Worm (Caenorhabditis elegans) whole organism, young adult: ENCODE results near the gene T04F8.2.

Experiments used
- B0035.1 ChIP-seq: sonication (generic microtip); optimal IDR thresholded peaks from 2 replicates; lab custom pipeline; 2016; ENCODE audit warnings: missing genetic modification characterization, mild to moderate bottlenecking, missing compliant biosample characterization, missing genotype, missing genetic modification reagents
- F23B12.7 ChIP-seq: sonication (generic microtip); optimal IDR thresholded peaks from 2 replicates; lab custom pipeline; 2017; ENCODE audit warnings: missing genetic modification characterization, mild to moderate bottlenecking, missing compliant biosample characterization, antibody characterized with exemption, moderate library complexity; ENCODE audit not compliant: insufficient read depth
- F33H1.4 ChIP-seq: fragments of 200-800 bp; sonication (Bioruptor generic); IDR thresholded peaks from 2 replicates; pipeline ENCODE4 v1.3.6; 2022; ENCODE audit warnings: missing genetic modification reagents, missing genetic modification characterization, missing compliant biosample characterization
- F52B5.7 ChIP-seq: sonication (generic microtip); optimal IDR thresholded peaks from 2 replicates; lab custom pipeline; 2016; ENCODE audit warnings: mild to moderate bottlenecking, missing genetic modification characterization, missing compliant biosample characterization
- T26A5.8 ChIP-seq: sonication (generic microtip); optimal IDR thresholded peaks from 2 replicates; lab custom pipeline; 2016; ENCODE audit warnings: missing genetic modification characterization, missing compliant biosample characterization
- Y53F4B.3 ChIP-seq: fragments of 200-800 bp; sonication (Bioruptor generic); IDR thresholded peaks from 2 replicates; pipeline ENCODE4 v1.3.6; 2022; ENCODE audit warnings: missing genetic modification reagents, missing genetic modification characterization, missing compliant biosample characterization
- Y53G8AR.9 ChIP-seq: fragments of 200-800 bp; sonication (Bioruptor generic); conservative IDR thresholded peaks from 2 replicates; pipeline ENCODE4 v1.3.6; 2022; ENCODE audit warnings: missing genetic modification reagents, missing genetic modification characterization, missing compliant biosample characterization
- atf-7 ChIP-seq: sonication (generic microtip); optimal IDR thresholded peaks from 2 replicates; lab custom pipeline; 2017; ENCODE audit warnings: mild to moderate bottlenecking, missing genetic modification characterization, missing compliant biosample characterization
- attf-6 ChIP-seq: fragments of 200-800 bp; sonication (Bioruptor generic); IDR thresholded peaks from 2 replicates; pipeline ENCODE4 v1.3.6; 2022; ENCODE audit warnings: missing genetic modification reagents, missing genetic modification characterization, missing compliant biosample characterization
- bed-2 ChIP-seq: fragments of 200-800 bp; sonication (Bioruptor generic); IDR thresholded peaks from 2 replicates; pipeline ENCODE4 v1.3.6; 2022; ENCODE audit warnings: missing genetic modification reagents, missing genetic modification characterization, missing compliant biosample characterization
- ccch-3 ChIP-seq: fragments of 200-800 bp; sonication (Bioruptor generic); optimal IDR thresholded peaks from 2 replicates; lab custom pipeline; 2018; ENCODE audit warnings: mild to moderate bottlenecking, missing genetic modification characterization, missing compliant biosample characterization
- dox-1 ChIP-seq: fragments of 200-800 bp; sonication (Bioruptor generic); IDR thresholded peaks from 2 replicates; pipeline ENCODE4 v1.3.6; 2022; ENCODE audit warnings: missing genetic modification reagents, missing genetic modification characterization, missing compliant biosample characterization
- egl-18 ChIP-seq: fragments of 200-800 bp; sonication (Bioruptor generic); IDR thresholded peaks from 2 replicates; pipeline ENCODE4 v1.3.6; 2022; ENCODE audit warnings: missing genetic modification reagents, missing genetic modification characterization, missing compliant biosample characterization
- ets-4 ChIP-seq: fragments of 200-800 bp; sonication (Bioruptor generic); optimal IDR thresholded peaks from 2 replicates; lab custom pipeline; 2018; ENCODE audit warnings: mild to moderate bottlenecking, missing genetic modification characterization, missing compliant biosample characterization
- hlh-12 ChIP-seq: sonication (generic microtip); optimal IDR thresholded peaks from 2 replicates; lab custom pipeline; 2016; ENCODE audit warnings: missing genetic modification characterization, missing compliant biosample characterization
- hlh-26 ChIP-seq: fragments of 200-800 bp; sonication (Bioruptor generic); conservative IDR thresholded peaks from 2 replicates; pipeline ENCODE4 v1.3.6; 2022; ENCODE audit warnings: missing genetic modification reagents, missing genetic modification characterization, missing compliant biosample characterization
- hrde-1 ChIP-seq: sonication (generic microtip); optimal IDR thresholded peaks from 2 replicates; lab custom pipeline; 2016; ENCODE audit warnings: missing genetic modification characterization, mild to moderate bottlenecking, missing compliant biosample characterization, moderate library complexity, missing genotype, missing genetic modification reagents, borderline replicate concordance
- hsf-1 ChIP-seq: fragments of 200-800 bp; sonication (Bioruptor generic); IDR thresholded peaks from 2 replicates; pipeline ENCODE4 v1.3.6; 2022; ENCODE audit warnings: missing genetic modification reagents, missing genetic modification characterization, missing compliant biosample characterization
- let-526 ChIP-seq: fragments of 200-800 bp; sonication (Bioruptor generic); IDR thresholded peaks from 2 replicates; pipeline ENCODE4 v1.3.6; 2022; ENCODE audit warnings: missing genetic modification reagents, missing genetic modification characterization, missing compliant biosample characterization
- let-607 ChIP-seq, 2 experiments: fragments of 200-800 bp in 1 of 2; sonication (Bioruptor generic) in 1 of 2; sonication (generic microtip) in 1 of 2; optimal IDR thresholded peaks; 2 replicates each; lab custom pipeline; 2016 to 2018; ENCODE audit warnings: mild to moderate bottlenecking in 2 of 2, missing compliant biosample characterization in 2 of 2, missing genetic modification characterization in 2 of 2, moderate library complexity in 2 of 2, missing genotype in 1 of 2
- lin-40 ChIP-seq: sonication (generic microtip); optimal IDR thresholded peaks from 2 replicates; lab custom pipeline; 2016; ENCODE audit warnings: missing genetic modification characterization, mild to moderate bottlenecking, missing compliant biosample characterization, missing genotype, missing genetic modification reagents
- madf-8 ChIP-seq: fragments of 200-800 bp; sonication (Bioruptor generic); conservative IDR thresholded peaks from 2 replicates; pipeline ENCODE4 v1.3.6; 2022; ENCODE audit warnings: missing genetic modification reagents, missing genetic modification characterization, missing compliant biosample characterization
- mel-28 ChIP-seq: sonication (generic microtip); optimal IDR thresholded peaks from 2 replicates; lab custom pipeline; 2016; ENCODE audit warnings: borderline replicate concordance, mild to moderate bottlenecking, missing genetic modification characterization, missing compliant biosample characterization
- mxl-1 ChIP-seq: sonication (generic microtip); optimal IDR thresholded peaks from 2 replicates; lab custom pipeline; 2016; ENCODE audit warnings: missing genetic modification characterization, missing compliant biosample characterization
- nfyb-1 ChIP-seq: fragments of 200-800 bp; sonication (Bioruptor generic); IDR thresholded peaks from 2 replicates; pipeline ENCODE4 v1.3.6; 2022; ENCODE audit warnings: missing genetic modification reagents, missing genetic modification characterization, missing compliant biosample characterization
- nhr-120 ChIP-seq: fragments of 200-800 bp; sonication (Bioruptor generic); IDR thresholded peaks from 2 replicates; pipeline ENCODE4 v1.3.6; 2022; ENCODE audit warnings: missing genetic modification characterization, missing compliant biosample characterization
- nhr-80 ChIP-seq: sonication (generic microtip); optimal IDR thresholded peaks from 2 replicates; lab custom pipeline; 2016; ENCODE audit warnings: missing genetic modification characterization, missing compliant biosample characterization
- pbrm-1 ChIP-seq: fragments of 200-800 bp; sonication (Bioruptor generic); IDR thresholded peaks from 2 replicates; pipeline ENCODE4 v1.3.6; 2022; ENCODE audit warnings: missing genetic modification reagents, missing genetic modification characterization, missing compliant biosample characterization
- repo-1 ChIP-seq: sonication (generic microtip); optimal IDR thresholded peaks from 2 replicates; lab custom pipeline; 2017; ENCODE audit warnings: mild to moderate bottlenecking, missing genetic modification characterization, missing compliant biosample characterization
- sea-2 ChIP-seq: fragments of 200-800 bp; sonication (Bioruptor generic); IDR thresholded peaks from 2 replicates; pipeline ENCODE4 v1.3.6; 2022; ENCODE audit warnings: missing genetic modification characterization, missing compliant biosample characterization
- snpc-1.1 ChIP-seq: sonication (generic microtip); optimal IDR thresholded peaks from 2 replicates; lab custom pipeline; 2017; ENCODE audit warnings: missing genetic modification characterization, mild to moderate bottlenecking, missing compliant biosample characterization, antibody characterized with exemption, moderate library complexity, missing genotype, missing genetic modification reagents; ENCODE audit not compliant: insufficient read depth
- snpc-1.3 ChIP-seq: sonication (generic microtip); optimal IDR thresholded peaks from 2 replicates; lab custom pipeline; 2017; ENCODE audit warnings: missing genetic modification characterization, mild to moderate bottlenecking, missing compliant biosample characterization, antibody characterized with exemption, moderate library complexity, missing genotype, missing genetic modification reagents; ENCODE audit not compliant: insufficient read depth
- snpc-4 ChIP-seq, 5 experiments: fragments of 150-350 bp in 1 of 5; sonication (generic microtip) in 4 of 5; optimal IDR thresholded peaks; 2 replicates each; lab custom pipeline; 2014 to 2018; ENCODE audit warnings: missing genetic modification characterization in 5 of 5, missing biosample characterization in 3 of 5, antibody characterized with exemption in 2 of 5, mild to moderate bottlenecking in 2 of 5, missing compliant biosample characterization in 2 of 5, missing genotype in 2 of 5, moderate library complexity in 2 of 5, missing genetic modification reagents in 1 of 5
- tlf-1 ChIP-seq: fragments of 200-800 bp; sonication (Bioruptor generic); optimal IDR thresholded peaks from 2 replicates; lab custom pipeline; 2018; ENCODE audit warnings: mild to moderate bottlenecking, missing genetic modification characterization, missing compliant biosample characterization
- unc-130 ChIP-seq: sonication (generic microtip); optimal IDR thresholded peaks from 2 replicates; lab custom pipeline; 2016; ENCODE audit warnings: missing genetic modification reagents, missing genetic modification characterization, missing compliant biosample characterization
- unc-62 ChIP-seq: fragments of 150-350 bp; optimal IDR thresholded peaks from 2 replicates; lab custom pipeline; 2014; ENCODE audit warnings: missing biosample characterization, missing genetic modification reagents, missing genetic modification characterization
- zim-3 ChIP-seq: sonication (generic microtip); optimal IDR thresholded peaks from 2 replicates; lab custom pipeline; 2017; ENCODE audit warnings: mild to moderate bottlenecking, missing genetic modification characterization, moderate library complexity, missing compliant biosample characterization

The T04F8.2 gene

ce11 chrX:11690014-11690591 lies 33.7 kb upstream of the T04F8.2 start, which contains the start of the genes C44C10.10 and C44C10.5:
Gene C44C10.10 (plus strand): TSS chrX:11690314.
Gene C44C10.5 (plus strand): TSS chrX:11690541.
- no peak for TF ChIP-seq nfyb-1 (GFP tag; lab: Robert Waterston, UW)
- TF ChIP-seq Y53F4B.3: no peak
- TF ChIP-seq snpc-1.3 (tag; lab: Kevin White, UChicago): no peak
- no peak for TF ChIP-seq ccch-3 (GFP tag; lab: Kevin White, UChicago)
- no peak for TF ChIP-seq hsf-1 (GFP tag; lab: Robert Waterston, UW)
- no peak for TF ChIP-seq snpc-4 (GFP tag; optimal IDR thresholded peaks at IDR 0.05; lab: Kevin White, UChicago)
- TF ChIP-seq snpc-4 (tag; optimal IDR thresholded peaks at IDR 0.05; lab: Kevin White, UChicago): no peak
- TF ChIP-seq zim-3 (tag; lab: Kevin White, UChicago): no peak
- TF ChIP-seq nhr-120 (GFP tag; lab: Robert Waterston, UW): no peak
- no peak for TF ChIP-seq snpc-1.1 (tag; lab: Kevin White, UChicago)
- no peak for TF ChIP-seq repo-1 (tag; lab: Kevin White, UChicago)
- no peak for TF ChIP-seq F33H1.4 (GFP tag; lab: Robert Waterston, UW)
- no peak for TF ChIP-seq T26A5.8
- TF ChIP-seq unc-130: no peak
- no peak for TF ChIP-seq lin-40 (tag; lab: Kevin White, UChicago)
- no peak for TF ChIP-seq sea-2 (GFP tag; lab: Robert Waterston, UW)
- TF ChIP-seq Y53G8AR.9 (GFP tag; lab: Robert Waterston, UW): no peak
- TF ChIP-seq egl-18 (GFP tag; lab: Robert Waterston, UW): no peak
- no peak for TF ChIP-seq hlh-12
- no peak for TF ChIP-seq B0035.1 (tag; lab: Kevin White, UChicago)
- no peak for TF ChIP-seq madf-8 (GFP tag; lab: Robert Waterston, UW)

ce11 chrX:11687836-11688319 lies 31.5 kb upstream of the T04F8.2 start, which contains the start of gene C44C10.7:
Gene C44C10.7 (minus strand): TSS chrX:11688269.
- TF ChIP-seq madf-8 (GFP tag; lab: Robert Waterston, UW) (no peak), sea-2 (GFP tag; lab: Robert Waterston, UW) (no peak), tlf-1 (GFP tag; lab: Kevin White, UChicago) (no peak), pbrm-1 (GFP tag; lab: Robert Waterston, UW) (no peak), mxl-1 (no peak), mel-28 (tag; lab: Kevin White, UChicago) (no peak), F23B12.7 (tag; lab: Kevin White, UChicago) (no peak), bed-2 (GFP tag; lab: Robert Waterston, UW) (no peak), F52B5.7 (tag; lab: Kevin White, UChicago) (no peak)

DNA sequence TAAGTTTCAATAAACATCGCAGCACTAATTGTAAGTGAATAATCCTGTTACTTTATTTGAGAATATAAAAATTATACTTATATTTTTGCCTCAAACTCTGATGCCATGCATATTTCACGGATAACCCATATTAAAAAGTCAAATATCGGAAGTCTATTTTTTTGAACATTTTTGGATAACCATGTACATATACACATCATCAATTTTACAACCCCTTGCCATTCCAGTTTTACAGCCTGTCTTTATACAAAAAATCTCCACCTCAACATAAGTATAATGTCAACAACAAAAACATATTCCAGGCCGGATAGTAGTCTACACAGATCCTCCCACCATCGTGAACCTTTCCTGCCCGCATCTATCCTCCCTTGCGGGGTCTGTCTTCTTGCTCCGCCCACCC lies 27.9 kb upstream of the T04F8.2 start, which contains the start of gene hnd-1:
hnd-1 (plus strand) TSS at position 301 of the 400 bp plus-strand sequence.
- TF ChIP-seq hlh-26 (no peak), attf-6 (no peak)
- TF ChIP-seq, all 124 proteins: peak for 0

ce11 chrX:11680851-11681250 lies 24.5 kb upstream of the T04F8.2 start, which contains the start of gene T04F8.7:
Gene T04F8.7 (minus strand): TSS chrX:11680980.
- TF ChIP-seq let-607 (tag; optimal IDR thresholded peaks at IDR 0.05; lab: Kevin White, UChicago) (peak in 1 of 2 experiments; percentile 69), atf-7 (peak; percentile 61), Y53G8AR.9 (GFP tag; lab: Robert Waterston, UW) (0 out of 2 replicates have a peak, but pooled peaks have one; percentile 22), hrde-1 (tag; lab: Kevin White, UChicago) (no peak), dox-1 (GFP tag; lab: Robert Waterston, UW) (peak; percentile 66), attf-6 (no peak), let-526 (GFP tag; lab: Robert Waterston, UW) (no peak), nhr-80 (tag; lab: Kevin White, UChicago) (peak; percentile 99), ets-4 (peak; percentile 49), unc-62 (peak; percentile 28)
- TF ChIP-seq, all 124 proteins: peak for 7
